Fruit fly (Drosophila melanogaster) whole organism, pupa: Measurements from ENCODE around the gene Kr-h2.

Source experiments
- CG14655 ChIP-seq: fragments of 200-800 bp; sonication (Bioruptor generic); optimal IDR thresholded peaks from 3 replicates; lab custom pipeline; 2017; ENCODE audit warnings: mild to moderate bottlenecking, missing biosample characterization, missing genetic modification reagents, missing genetic modification characterization
- CG15710 ChIP-seq: fragments of 200-800 bp; sonication (Bioruptor generic); optimal IDR thresholded peaks from 2 replicates; lab custom pipeline; 2018; ENCODE audit warnings: missing biosample characterization, mild to moderate bottlenecking, missing genetic modification characterization, moderate library complexity
- CG17806 ChIP-seq: fragments of 200-800 bp; sonication (Bioruptor generic); optimal IDR thresholded peaks from 2 replicates; lab custom pipeline; 2018; ENCODE audit warnings: missing biosample characterization, mild to moderate bottlenecking, missing genetic modification characterization, moderate library complexity
- CG8159 ChIP-seq: fragments of 200-800 bp; sonication (Bioruptor generic); optimal IDR thresholded peaks from 3 replicates; lab custom pipeline; 2018; ENCODE audit warnings: missing biosample characterization, mild to moderate bottlenecking, missing genetic modification characterization, moderate library complexity
- D1 ChIP-seq: fragments of 200-800 bp; sonication (Bioruptor generic); optimal IDR thresholded peaks from 2 replicates; lab custom pipeline; 2018; ENCODE audit warnings: missing biosample characterization, mild to moderate bottlenecking, missing genetic modification characterization, moderate library complexity
- EcR ChIP-seq: fragments of 200-800 bp; sonication (Bioruptor generic); optimal IDR thresholded peaks from 3 replicates; lab custom pipeline; 2019; ENCODE audit warnings: missing biosample characterization, missing genetic modification characterization, mild to moderate bottlenecking, moderate library complexity, missing genetic modification reagents
- Pif1A ChIP-seq: fragments of 200-800 bp; sonication (Bioruptor generic); optimal IDR thresholded peaks from 3 replicates; lab custom pipeline; 2016; ENCODE audit warnings: missing biosample characterization, missing genetic modification characterization
- Snoo ChIP-seq: fragments of 200-800 bp; sonication (Bioruptor generic); optimal IDR thresholded peaks from 3 replicates; lab custom pipeline; 2017; ENCODE audit warnings: missing biosample characterization, mild to moderate bottlenecking, missing genetic modification characterization, inconsistent platforms
- fd96Ca ChIP-seq: fragments of 200-800 bp; sonication (Bioruptor generic); IDR thresholded peaks from 3 replicates; pipeline ENCODE4 v1.3.6; 2022; ENCODE audit warnings: missing biosample characterization, missing genetic modification characterization
- gl ChIP-seq: fragments of 200-800 bp; sonication (Bioruptor generic); optimal IDR thresholded peaks from 2 replicates; lab custom pipeline; 2018; ENCODE audit warnings: missing biosample characterization, mild to moderate bottlenecking, missing genetic modification characterization
- rn ChIP-seq: fragments of 200-800 bp; sonication (Bioruptor generic); IDR thresholded peaks from 2 replicates; pipeline ENCODE4 v1.3.6; 2022; ENCODE audit warnings: missing biosample characterization, missing genetic modification characterization

DNA sequence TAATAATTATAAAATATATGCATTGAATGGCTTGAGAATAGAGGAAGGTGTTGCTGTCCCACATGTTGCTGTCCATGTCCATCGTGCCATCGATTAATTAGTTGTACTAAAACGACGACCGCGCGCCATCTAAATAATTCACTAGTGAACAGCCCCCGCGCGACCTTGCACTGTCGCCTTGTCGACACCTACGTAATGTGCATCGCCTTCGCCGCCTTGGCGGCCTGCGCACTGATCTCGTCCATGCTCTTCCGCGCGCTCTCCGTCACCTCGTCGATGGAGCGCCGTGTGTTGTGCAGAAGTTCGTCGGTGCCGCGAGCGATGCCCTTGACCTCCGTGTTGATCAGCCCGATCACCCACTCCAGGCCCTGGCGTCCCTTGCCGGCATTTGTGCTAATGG lies 23.9 kb upstream of the Kr-h2 start:
- TF ChIP-seq CG14655 = no peak
- TF ChIP-seq Snoo (tag; lab: Kevin White, UChicago) = no peak
- TF ChIP-seq CG17806 = no peak
- no peak for TF ChIP-seq EcR
- no peak for TF ChIP-seq rn
- TF ChIP-seq CG8159 (tag; lab: Kevin White, UChicago) = no peak
- no peak for TF ChIP-seq fd96Ca (GFP tag; lab: Robert Waterston, UW)
- TF ChIP-seq CG15710 (tag; lab: Kevin White, UChicago) = no peak
- TF ChIP-seq D1 = no peak
- no peak for TF ChIP-seq Pif1A (GFP tag; lab: Kevin White, UChicago)
- TF ChIP-seq gl = no peak
